Worm (Caenorhabditis elegans): ENCODE data around the gene ufbp-1.
A peak's percentile ranks its signal among the peaks of the same experiment; 100 is the strongest.

The ufbp-1 gene

DNA sequence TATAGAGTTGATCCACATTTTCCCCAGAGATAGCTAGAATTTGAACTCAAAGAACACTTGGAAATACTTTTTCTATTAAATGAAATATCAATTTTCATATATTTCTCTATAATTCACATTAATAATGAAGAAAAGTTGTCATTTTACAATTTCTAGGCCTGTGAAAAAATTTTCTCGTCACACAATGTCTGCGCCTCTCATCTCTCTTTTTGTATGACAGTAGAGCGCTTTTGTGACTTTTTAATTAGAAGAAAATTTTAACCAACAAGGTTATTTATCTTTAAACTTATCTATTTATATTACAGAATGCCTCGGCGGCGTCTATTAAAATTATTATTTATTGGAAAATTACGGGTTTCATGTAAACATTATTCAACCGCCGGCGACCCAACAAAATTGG is 14.4 kb downstream of the ufbp-1 start, which contains the start of gene ZK1236.1:
Gene ZK1236.1 (plus strand): TSS at position 263 of the 400 bp plus-strand sequence.
- TF ChIP-seq lin-39 (tag; optimal IDR thresholded peaks at IDR 0.05) (no peak), Y48G9A.11 (GFP tag; IDR thresholded peaks at IDR 0.05) (peak; percentile 59; the same call in 1 of the 2 replicates), dmd-8 (GFP tag; IDR thresholded peaks at IDR 0.05) (no peak), egl-27 (tag; optimal IDR thresholded peaks at IDR 0.05) (no peak), daf-16 (GFP tag; optimal IDR thresholded peaks at IDR 0.05) (no peak), daf-16 (tag; optimal IDR thresholded peaks at IDR 0.05) (peak; percentile 24), lin-38 (GFP tag; IDR thresholded peaks at IDR 0.05) (peak; percentile 67), pqm-1 (tag; optimal IDR thresholded peaks at IDR 0.05) (no peak), mes-2 (tag; optimal IDR thresholded peaks at IDR 0.05; ENCODE audit: poor library complexity, severe bottlenecking) (peak; percentile 19), lsy-2 (tag; optimal IDR thresholded peaks at IDR 0.05) (peak in 1 of 2 experiments; percentile 35)

DNA sequence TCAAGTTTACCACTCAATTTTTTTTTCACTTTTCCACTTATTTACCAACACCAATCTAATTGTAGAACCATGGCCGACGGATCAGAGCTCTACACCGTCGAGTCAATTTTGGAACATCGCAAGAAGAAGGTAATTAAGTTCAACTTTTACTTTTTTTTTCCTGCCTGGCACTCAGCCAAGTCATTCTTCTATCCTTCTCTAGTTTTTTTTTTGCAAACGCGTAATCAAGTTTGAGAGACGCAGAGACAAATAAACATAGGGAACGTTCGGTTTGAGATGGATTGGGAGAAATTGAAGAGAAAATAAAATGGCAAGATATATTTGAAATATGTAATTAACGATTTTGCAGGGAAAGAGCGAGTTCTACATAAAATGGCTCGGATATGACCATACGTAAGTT is 17.1 kb downstream of the ufbp-1 start, which contains the start of gene cec-1:
Gene cec-1 (plus strand): TSS at position 63 of the 400 bp plus-strand sequence.
- TF ChIP-seq dpl-1 (GFP tag; optimal IDR thresholded peaks at IDR 0.05), result no peak
- TF ChIP-seq hmg-1.1 (GFP tag; IDR thresholded peaks at IDR 0.05), result no peak
- TF ChIP-seq nhr-28 (tag; optimal IDR thresholded peaks at IDR 0.05), result peak; percentile 30
- no peak for TF ChIP-seq nhr-237 (tag; optimal IDR thresholded peaks at IDR 0.05)
- no peak for TF ChIP-seq lin-39 (tag; optimal IDR thresholded peaks at IDR 0.05)
- TF ChIP-seq zip-2 (tag; optimal IDR thresholded peaks at IDR 0.05), result no peak
- TF ChIP-seq snpc-4 (tag; optimal IDR thresholded peaks at IDR 0.05), result no peak
- no peak for TF ChIP-seq ceh-32 (tag; optimal IDR thresholded peaks at IDR 0.05; ENCODE audit: poor library complexity)
- TF ChIP-seq nhr-77 (tag; optimal IDR thresholded peaks at IDR 0.05), result no peak
- no peak for TF ChIP-seq jun-1 (tag; optimal IDR thresholded peaks at IDR 0.05)
- no peak for TF ChIP-seq F37D6.2 (tag; optimal IDR thresholded peaks at IDR 0.05)
- no peak for TF ChIP-seq vab-7 (GFP tag; IDR thresholded peaks at IDR 0.05)
- TF ChIP-seq lin-15B (tag; optimal IDR thresholded peaks at IDR 0.05), result no peak
- no peak for TF ChIP-seq tra-1 (GFP tag; IDR thresholded peaks at IDR 0.05)
- TF ChIP-seq snpc-1.2 (GFP tag; IDR thresholded peaks at IDR 0.05), result no peak
- peak; percentile 12 for TF ChIP-seq mes-2 (tag; optimal IDR thresholded peaks at IDR 0.05; ENCODE audit: poor library complexity, severe bottlenecking)
- no peak for TF ChIP-seq unc-39 (tag; optimal IDR thresholded peaks at IDR 0.05)
- TF ChIP-seq daf-16 (GFP tag; optimal IDR thresholded peaks at IDR 0.05), result no peak
- no peak for TF ChIP-seq daf-16 (tag; optimal IDR thresholded peaks at IDR 0.05)
- no peak for TF ChIP-seq zag-1 (tag; optimal IDR thresholded peaks at IDR 0.05)
- no peak for TF ChIP-seq php-3 (GFP tag; IDR thresholded peaks at IDR 0.05)
- TF ChIP-seq ztf-7 (tag; optimal IDR thresholded peaks at IDR 0.05), result no peak
- no peak for TF ChIP-seq pha-4 (GFP tag; IDR thresholded peaks at IDR 0.05)
- no peak for TF ChIP-seq pha-4 (tag; optimal IDR thresholded peaks at IDR 0.05)
- TF ChIP-seq mdl-1 (tag; optimal IDR thresholded peaks at IDR 0.05), result no peak
- TF ChIP-seq ZK546.5 (tag; optimal IDR thresholded peaks at IDR 0.05), result no peak
- TF ChIP-seq unc-62 (GFP tag; optimal IDR thresholded peaks at IDR 0.05 in 1 of 2), result no peak
- no peak for TF ChIP-seq unc-62 (tag; optimal IDR thresholded peaks at IDR 0.05)
- TF ChIP-seq ceh-20 (GFP tag; IDR thresholded peaks at IDR 0.05), result no peak
- no peak for TF ChIP-seq aha-1 (tag)
- TF ChIP-seq F44E2.7 (GFP tag; IDR thresholded peaks at IDR 0.05), result no peak
- TF ChIP-seq lin-13 (GFP tag; optimal IDR thresholded peaks at IDR 0.05), result no peak
- no peak for TF ChIP-seq zfp-2 (tag; optimal IDR thresholded peaks at IDR 0.05)
- TF ChIP-seq aly-2 (tag; optimal IDR thresholded peaks at IDR 0.05), result no peak
- no peak for TF ChIP-seq dmd-9 (GFP tag; IDR thresholded peaks at IDR 0.05)
- TF ChIP-seq lir-3 (tag; optimal IDR thresholded peaks at IDR 0.05), result no peak
- TF ChIP-seq hlh-11 (tag; optimal IDR thresholded peaks at IDR 0.05), result peak; percentile 8
- no peak for TF ChIP-seq lim-7 (GFP tag; IDR thresholded peaks at IDR 0.05)
- no peak for TF ChIP-seq nhr-25 (tag; optimal IDR thresholded peaks at IDR 0.05; ENCODE audit: borderline replicate concordance, insufficient read depth)
- no peak for TF ChIP-seq Y5F2A.4 (GFP tag; optimal IDR thresholded peaks at IDR 0.05)
- TF ChIP-seq ztf-11 (tag; optimal IDR thresholded peaks at IDR 0.05), result no peak
- peak; percentile 57 for TF ChIP-seq ces-1 (GFP tag; optimal IDR thresholded peaks at IDR 0.05)
- TF ChIP-seq attf-4 (tag; optimal IDR thresholded peaks at IDR 0.05), result no peak
- TF ChIP-seq set-16 (GFP tag; IDR thresholded peaks at IDR 0.05), result no peak
- no peak for TF ChIP-seq tag-97 (GFP tag; IDR thresholded peaks at IDR 0.05)
- TF ChIP-seq spr-3 (GFP tag; optimal IDR thresholded peaks at IDR 0.05), result no peak

Measured in whole organism, L4 larva.